Worm (Caenorhabditis elegans) whole organism, late embryonic: ENCODE data around the gene dsl-6.

Experiments
- T23F11.4 ChIP-seq: fragments of 200-800 bp; sonication (Bioruptor generic); optimal IDR thresholded peaks from 2 replicates; lab custom pipeline; 2018; ENCODE audit warnings: mild to moderate bottlenecking, missing genetic modification characterization, missing compliant biosample characterization
- Y22D7AL.16 ChIP-seq: sonication (generic microtip); optimal IDR thresholded peaks from 2 replicates; lab custom pipeline; 2016; ENCODE audit warnings: missing genetic modification characterization, missing compliant biosample characterization
- ceh-14 ChIP-seq: sonication (generic microtip); optimal IDR thresholded peaks from 2 replicates; lab custom pipeline; 2016; ENCODE audit warnings: missing genotype, missing genetic modification characterization, missing compliant biosample characterization
- ceh-18 ChIP-seq: sonication (generic microtip); optimal IDR thresholded peaks from 2 replicates; lab custom pipeline; 2016; ENCODE audit warnings: missing genetic modification characterization, missing compliant biosample characterization
- ceh-34 ChIP-seq: sonication (generic microtip); optimal IDR thresholded peaks from 2 replicates; lab custom pipeline; 2016; ENCODE audit warnings: mild to moderate bottlenecking, missing genetic modification characterization, missing compliant biosample characterization
- ceh-48 ChIP-seq: sonication (generic microtip); optimal IDR thresholded peaks from 2 replicates; lab custom pipeline; 2016; ENCODE audit warnings: missing genetic modification characterization, inconsistent platforms, missing compliant biosample characterization
- nhr-232 ChIP-seq: sonication (generic microtip); optimal IDR thresholded peaks from 2 replicates; lab custom pipeline; 2016; ENCODE audit warnings: missing genetic modification characterization, missing compliant biosample characterization
- pag-3 ChIP-seq: sonication (generic microtip); optimal IDR thresholded peaks from 2 replicates; lab custom pipeline; 2016; ENCODE audit warnings: missing compliant biosample characterization, missing genetic modification characterization, borderline replicate concordance
- rnt-1 ChIP-seq: sonication (generic microtip); optimal IDR thresholded peaks from 2 replicates; lab custom pipeline; 2016; ENCODE audit warnings: missing genetic modification characterization, missing compliant biosample characterization
- ttx-3 ChIP-seq: sonication (generic microtip); optimal IDR thresholded peaks from 2 replicates; lab custom pipeline; 2016; ENCODE audit warnings: missing genetic modification reagents, missing genetic modification characterization, missing compliant biosample characterization
- unc-42 ChIP-seq: sonication (generic microtip); optimal IDR thresholded peaks from 2 replicates; lab custom pipeline; 2016; ENCODE audit warnings: missing genotype, missing genetic modification characterization, missing compliant biosample characterization
- unc-55 ChIP-seq: sonication (generic microtip); optimal IDR thresholded peaks from 2 replicates; lab custom pipeline; 2017; ENCODE audit warnings: missing biosample characterization, missing genetic modification reagents, missing genetic modification characterization

The dsl-6 gene

DNA sequence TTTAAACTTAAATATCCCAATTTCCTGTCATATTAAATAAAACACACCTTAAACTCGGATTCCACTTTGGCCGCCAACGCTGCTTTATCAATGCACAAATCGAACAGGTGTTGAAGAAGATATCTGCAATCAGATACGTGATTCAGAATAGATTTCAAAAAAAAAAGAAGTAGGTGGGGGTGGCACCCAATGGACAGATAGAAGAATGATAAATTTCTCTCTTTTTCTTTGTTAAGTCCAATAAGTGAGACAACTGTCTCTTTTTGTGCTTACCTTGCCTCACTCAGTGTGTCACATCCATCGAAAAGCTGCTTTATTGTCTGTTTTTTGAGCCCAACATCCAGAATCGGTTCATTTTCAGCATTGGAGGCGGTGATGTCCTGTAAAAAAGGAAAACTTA is 47.3 kb downstream of the dsl-6 start:
- TF ChIP-seq ceh-18: peak; percentile 52
- no peak for TF ChIP-seq pag-3
- TF ChIP-seq ceh-48 (tag; lab: Kevin White, UChicago): no peak
- no peak for TF ChIP-seq ttx-3

DNA sequence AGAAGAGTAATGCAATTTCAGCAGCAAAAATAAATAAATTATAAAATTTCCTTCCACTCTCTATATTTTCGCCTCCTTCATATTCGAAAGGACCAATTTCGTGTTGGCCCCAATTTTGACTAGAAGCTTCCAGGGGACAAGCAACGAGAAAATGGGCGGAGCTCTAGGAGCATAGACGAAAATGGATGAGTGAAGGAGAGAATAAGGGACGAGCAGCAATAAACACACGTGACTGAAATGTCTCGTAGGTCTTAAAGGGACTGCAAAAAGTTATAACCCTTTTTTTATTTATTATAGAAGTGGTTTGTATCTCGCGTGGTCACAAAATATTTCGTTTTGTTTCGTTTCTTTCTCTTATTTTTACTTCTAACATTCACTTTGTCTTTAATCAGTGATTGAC is 48.4 kb downstream of the dsl-6 start:
- TF ChIP-seq ceh-14: peak; percentile 22
- peak; percentile 14 for TF ChIP-seq unc-42
- no peak for TF ChIP-seq T23F11.4 (GFP tag; lab: Kevin White, UChicago)
- TF ChIP-seq rnt-1: no peak

DNA sequence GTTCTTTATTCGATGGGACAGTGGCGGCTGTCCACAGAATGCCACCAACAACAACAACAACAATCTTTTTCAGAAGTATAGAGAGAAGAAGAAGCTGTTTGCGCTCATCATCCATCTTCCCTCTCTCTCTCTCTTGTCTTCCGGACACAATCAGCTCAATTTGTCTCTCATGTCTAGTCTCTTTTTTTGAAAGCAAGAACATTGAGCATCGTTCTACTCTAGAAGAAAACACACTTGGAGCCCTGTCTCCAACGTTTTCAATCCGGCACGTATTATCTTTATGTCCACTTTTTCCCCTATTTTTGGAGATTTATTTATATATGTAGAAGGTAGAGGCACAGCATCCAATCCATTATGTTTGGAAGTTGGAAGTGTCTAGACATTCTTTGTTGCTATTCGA is 49.3 kb downstream of the dsl-6 start:
- TF ChIP-seq unc-55 (GFP tag; lab: Kevin White, UChicago) (no peak), ceh-34 (tag; lab: Kevin White, UChicago) (no peak), Y22D7AL.16 (tag; lab: Kevin White, UChicago) (no peak)
- TF ChIP-seq, all 69 proteins: peak for 0

DNA sequence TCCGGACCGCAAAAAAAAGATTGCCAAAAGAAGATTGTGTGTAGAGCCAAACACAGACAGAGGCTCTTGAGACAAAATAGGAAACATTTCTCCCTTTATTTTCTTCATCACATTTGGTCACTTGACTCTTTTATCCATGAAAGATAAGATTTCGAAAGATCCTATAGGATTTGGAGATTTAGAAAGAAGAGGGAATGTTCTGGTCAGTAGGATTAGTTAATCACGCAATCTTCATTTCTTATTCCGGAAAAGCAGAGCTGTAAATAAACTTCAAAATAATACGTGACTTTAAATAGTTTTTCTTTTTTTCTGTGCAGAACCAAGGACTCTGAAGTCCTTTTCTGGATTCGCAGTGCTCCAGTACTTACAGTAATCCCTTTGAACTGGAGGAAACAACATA is 50.8 kb downstream of the dsl-6 start:
- no peak for TF ChIP-seq nhr-232 (tag; lab: Kevin White, UChicago)
